Fruit fly (Drosophila melanogaster) whole organism, embryonic: ENCODE results near the gene dlt.

Experiments used
- ATbp ChIP-seq: fragments of 200-800 bp; sonication (Bioruptor generic); optimal IDR thresholded peaks from 2 replicates; lab custom pipeline; 2017; ENCODE audit warnings: missing biosample characterization, mild to moderate bottlenecking, missing genetic modification characterization, missing genetic modification reagents
- B-H1 ChIP-seq: fragments of 200-800 bp; sonication (Bioruptor generic); IDR thresholded peaks from 3 replicates; pipeline ENCODE4 v1.3.6; 2022; ENCODE audit warnings: missing biosample characterization, missing genetic modification characterization
- CG10654 ChIP-seq: fragments of 200-800 bp; sonication (Bioruptor generic); optimal IDR thresholded peaks from 2 replicates; lab custom pipeline; 2016; ENCODE audit warnings: missing biosample characterization, missing genetic modification characterization
- CG15011 ChIP-seq: fragments of 200-800 bp; sonication (Bioruptor generic); optimal IDR thresholded peaks from 3 replicates; lab custom pipeline; 2018; ENCODE audit warnings: missing biosample characterization, mild to moderate bottlenecking, missing genetic modification characterization
- CG1647 ChIP-seq: fragments of 200-800 bp; sonication (Bioruptor generic); optimal IDR thresholded peaks from 3 replicates; lab custom pipeline; 2016; ENCODE audit warnings: missing biosample characterization, missing genetic modification characterization
- CG17612 ChIP-seq: fragments of 200-800 bp; sonication (Bioruptor generic); IDR thresholded peaks from 2 replicates; pipeline ENCODE4 v1.3.6; 2022; ENCODE audit warnings: missing biosample characterization, missing genetic modification characterization
- CG18764 ChIP-seq: fragments of 200-800 bp; sonication (Bioruptor generic); optimal IDR thresholded peaks from 3 replicates; lab custom pipeline; 2016; ENCODE audit warnings: missing biosample characterization, missing genetic modification characterization
- CG2712 ChIP-seq: fragments of 200-800 bp; optimal IDR thresholded peaks from 3 replicates; lab custom pipeline; 2019; ENCODE audit warnings: missing biosample characterization, mild to moderate bottlenecking, missing genetic modification characterization, moderate library complexity
- CG2875 ChIP-seq: fragments of 200-800 bp; sonication (Bioruptor generic); optimal IDR thresholded peaks from 2 replicates; lab custom pipeline; 2017; ENCODE audit warnings: missing biosample characterization, mild to moderate bottlenecking, missing genetic modification characterization, missing genetic modification reagents
- CG31224 ChIP-seq: fragments of 200-800 bp; sonication (Bioruptor generic); IDR thresholded peaks from 2 replicates; pipeline ENCODE4 v1.3.6; 2022; ENCODE audit warnings: missing biosample characterization, missing genetic modification characterization
- CG31441 ChIP-seq: fragments of 200-800 bp; sonication (Bioruptor generic); IDR thresholded peaks from 2 replicates; pipeline ENCODE4 v1.3.6; 2022; ENCODE audit warnings: missing biosample characterization, missing genetic modification characterization
- CG33213 ChIP-seq: fragments of 200-800 bp; sonication (Bioruptor generic); optimal IDR thresholded peaks from 3 replicates; lab custom pipeline; 2016; ENCODE audit warnings: missing biosample characterization, missing genetic modification characterization
- CG4328 ChIP-seq: fragments of 200-800 bp; sonication (Bioruptor generic); optimal IDR thresholded peaks from 3 replicates; lab custom pipeline; 2017; ENCODE audit warnings: missing biosample characterization, missing genetic modification reagents, missing genetic modification characterization
- CG4360 ChIP-seq: fragments of 200-800 bp; sonication (Bioruptor generic); IDR thresholded peaks from 2 replicates; pipeline ENCODE4 v1.3.6; 2022; ENCODE audit warnings: missing biosample characterization, missing genetic modification characterization
- CG4424 ChIP-seq: fragments of 200-800 bp; sonication (Bioruptor generic); optimal IDR thresholded peaks from 3 replicates; lab custom pipeline; 2016; ENCODE audit warnings: missing biosample characterization, missing genetic modification characterization
- CG5180 ChIP-seq: fragments of 200-800 bp; sonication (Bioruptor generic); optimal IDR thresholded peaks from 3 replicates; lab custom pipeline; 2017; ENCODE audit warnings: missing biosample characterization, missing genetic modification characterization, mild to moderate bottlenecking, moderate library complexity, missing genetic modification reagents
- CG6683 ChIP-seq: fragments of 200-800 bp; sonication (Bioruptor generic); optimal IDR thresholded peaks from 2 replicates; lab custom pipeline; 2017; ENCODE audit warnings: missing biosample characterization, mild to moderate bottlenecking, missing genetic modification characterization, missing genetic modification reagents
- CG6791 ChIP-seq: fragments of 200-800 bp; sonication (Bioruptor generic); IDR thresholded peaks from 3 replicates; pipeline ENCODE4 v1.3.6; 2022; ENCODE audit warnings: missing biosample characterization, missing genetic modification characterization; ENCODE audit not compliant: partially characterized antibody
- CG8359 ChIP-seq: fragments of 200-800 bp; sonication (Bioruptor generic); optimal IDR thresholded peaks from 2 replicates; lab custom pipeline; 2017; ENCODE audit warnings: missing biosample characterization, mild to moderate bottlenecking, missing genetic modification characterization, borderline replicate concordance
- CrebB ChIP-seq: fragments of 200-800 bp; sonication (Bioruptor generic); optimal IDR thresholded peaks from 3 replicates; lab custom pipeline; 2018; ENCODE audit warnings: missing biosample characterization, mild to moderate bottlenecking, missing genetic modification characterization
- Hey ChIP-seq: fragments of 200-800 bp; sonication (Bioruptor generic); optimal IDR thresholded peaks from 3 replicates; lab custom pipeline; 2018; ENCODE audit warnings: missing biosample characterization, mild to moderate bottlenecking, missing genetic modification characterization
- HmgZ ChIP-seq: fragments of 200-800 bp; sonication (Bioruptor generic); optimal IDR thresholded peaks from 2 replicates; lab custom pipeline; 2018; ENCODE audit warnings: missing biosample characterization, mild to moderate bottlenecking, missing genetic modification characterization
- Hmr ChIP-seq: fragments of 200-800 bp; sonication (Bioruptor generic); optimal IDR thresholded peaks from 3 replicates; lab custom pipeline; 2017; ENCODE audit warnings: mild to moderate bottlenecking, missing biosample characterization, missing genetic modification reagents, missing genetic modification characterization
- Lpt ChIP-seq: fragments of >200 bp; optimal IDR thresholded peaks from 2 replicates; lab custom pipeline; 2018; ENCODE audit warnings: missing biosample characterization, missing genetic modification characterization
- Mrtf ChIP-seq: fragments of 200-800 bp; sonication (Bioruptor generic); IDR thresholded peaks from 3 replicates; pipeline ENCODE4 v1.3.6; 2022; ENCODE audit warnings: missing biosample characterization, missing genetic modification characterization
- Nf-YC ChIP-seq: fragments of 200-800 bp; optimal IDR thresholded peaks from 3 replicates; lab custom pipeline; 2019; ENCODE audit warnings: missing biosample characterization, mild to moderate bottlenecking, missing genetic modification characterization, moderate library complexity
- Optix ChIP-seq: fragments of 200-800 bp; sonication (Bioruptor generic); IDR thresholded peaks from 3 replicates; pipeline ENCODE4 v1.3.6; 2022; ENCODE audit warnings: missing biosample characterization, missing genetic modification characterization
- Scr ChIP-seq: fragments of 200-800 bp; sonication (Bioruptor generic); IDR thresholded peaks from 2 replicates; pipeline ENCODE4 v1.3.6; 2022; ENCODE audit warnings: missing biosample characterization, missing genetic modification characterization; ENCODE audit not compliant: partially characterized antibody
- Side ChIP-seq: fragments of 200-800 bp; sonication (Bioruptor generic); optimal IDR thresholded peaks from 2 replicates; lab custom pipeline; 2016; ENCODE audit warnings: missing biosample characterization, missing genetic modification characterization
- br ChIP-seq: fragments of >200 bp; optimal IDR thresholded peaks from 2 replicates; lab custom pipeline; 2017
- cad ChIP-seq: fragments of >200 bp; optimal IDR thresholded peaks from 2 replicates; lab custom pipeline; 2017; ENCODE audit warnings: missing biosample characterization, missing genetic modification characterization
- crol ChIP-seq: fragments of 200-800 bp; sonication (Bioruptor generic); IDR thresholded peaks from 2 replicates; pipeline ENCODE4 v1.3.6; 2022; ENCODE audit warnings: missing biosample characterization, missing genetic modification characterization
- cwo ChIP-seq: fragments of 200-800 bp; sonication (Bioruptor generic); optimal IDR thresholded peaks from 3 replicates; lab custom pipeline; 2017; ENCODE audit warnings: missing biosample characterization, missing genetic modification characterization, mild to moderate bottlenecking, moderate library complexity, missing genetic modification reagents
- dimm ChIP-seq: fragments of 200-800 bp; sonication (Bioruptor generic); IDR thresholded peaks from 2 replicates; pipeline ENCODE4 v1.3.6; 2022; ENCODE audit warnings: missing biosample characterization, missing genetic modification characterization
- disco-r ChIP-seq: fragments of 200-800 bp; sonication (Bioruptor generic); optimal IDR thresholded peaks from 2 replicates; lab custom pipeline; 2016; ENCODE audit warnings: missing biosample characterization, missing genetic modification characterization
- dmrt11E ChIP-seq: fragments of 200-800 bp; sonication (Bioruptor generic); optimal IDR thresholded peaks from 3 replicates; lab custom pipeline; 2018; ENCODE audit warnings: missing biosample characterization, mild to moderate bottlenecking, missing genetic modification characterization, moderate library complexity
- dmrt99B ChIP-seq: fragments of 200-800 bp; sonication (Bioruptor generic); optimal IDR thresholded peaks from 2 replicates; lab custom pipeline; 2018; ENCODE audit warnings: missing biosample characterization, mild to moderate bottlenecking, missing genetic modification characterization, moderate library complexity
- esg ChIP-seq: fragments of 200-800 bp; sonication (Bioruptor generic); conservative IDR thresholded peaks from 2 replicates; pipeline ENCODE4 v1.3.6; 2022; ENCODE audit warnings: missing biosample characterization, missing genetic modification characterization
- jing ChIP-seq: fragments of 200-800 bp; sonication (Bioruptor generic); optimal IDR thresholded peaks from 2 replicates; lab custom pipeline; 2018; ENCODE audit warnings: missing biosample characterization, mild to moderate bottlenecking, missing genetic modification characterization
- lab ChIP-seq: fragments of 200-800 bp; sonication (Bioruptor generic); optimal IDR thresholded peaks from 3 replicates; lab custom pipeline; 2017; ENCODE audit warnings: missing biosample characterization, missing genetic modification characterization, mild to moderate bottlenecking, moderate library complexity, missing genetic modification reagents
- luna ChIP-seq: fragments of 200-800 bp; sonication (Bioruptor generic); optimal IDR thresholded peaks from 2 replicates; lab custom pipeline; 2016; ENCODE audit warnings: missing biosample characterization, missing genetic modification characterization
- nerfin-2 ChIP-seq: fragments of 200-800 bp; sonication (Bioruptor generic); IDR thresholded peaks from 2 replicates; pipeline ENCODE4 v1.3.6; 2022; ENCODE audit warnings: missing biosample characterization, missing genetic modification characterization; ENCODE audit not compliant: partially characterized antibody
- nom ChIP-seq: fragments of 200-800 bp; sonication (Bioruptor generic); optimal IDR thresholded peaks from 2 replicates; lab custom pipeline; 2017; ENCODE audit warnings: missing biosample characterization, missing genetic modification characterization, mild to moderate bottlenecking, moderate library complexity, missing genetic modification reagents
- peb ChIP-seq: fragments of 200-800 bp; sonication (Bioruptor generic); IDR thresholded peaks from 2 replicates; pipeline ENCODE4 v1.3.6; 2022; ENCODE audit warnings: missing biosample characterization, missing genetic modification characterization
- pnt ChIP-seq: fragments of 200-800 bp; sonication (Bioruptor generic); optimal IDR thresholded peaks from 3 replicates; lab custom pipeline; 2016; ENCODE audit warnings: missing biosample characterization, missing genetic modification characterization
- sens-2 ChIP-seq: fragments of 200-800 bp; sonication (Bioruptor generic); IDR thresholded peaks from 2 replicates; pipeline ENCODE4 v1.3.6; 2022; ENCODE audit warnings: missing biosample characterization, missing genetic modification characterization
- slou ChIP-seq: fragments of 200-800 bp; sonication (Bioruptor generic); optimal IDR thresholded peaks from 3 replicates; lab custom pipeline; 2016; ENCODE audit warnings: missing biosample characterization, missing genetic modification characterization
- tap ChIP-seq: fragments of 200-800 bp; optimal IDR thresholded peaks from 3 replicates; lab custom pipeline; 2019; ENCODE audit warnings: missing biosample characterization, mild to moderate bottlenecking, missing genetic modification characterization, moderate library complexity
- zfh1 ChIP-seq: fragments of 200-800 bp; sonication (Bioruptor generic); IDR thresholded peaks from 3 replicates; pipeline ENCODE4 v1.3.6; 2022; ENCODE audit warnings: missing biosample characterization, missing genetic modification characterization

The dlt gene

DNA sequence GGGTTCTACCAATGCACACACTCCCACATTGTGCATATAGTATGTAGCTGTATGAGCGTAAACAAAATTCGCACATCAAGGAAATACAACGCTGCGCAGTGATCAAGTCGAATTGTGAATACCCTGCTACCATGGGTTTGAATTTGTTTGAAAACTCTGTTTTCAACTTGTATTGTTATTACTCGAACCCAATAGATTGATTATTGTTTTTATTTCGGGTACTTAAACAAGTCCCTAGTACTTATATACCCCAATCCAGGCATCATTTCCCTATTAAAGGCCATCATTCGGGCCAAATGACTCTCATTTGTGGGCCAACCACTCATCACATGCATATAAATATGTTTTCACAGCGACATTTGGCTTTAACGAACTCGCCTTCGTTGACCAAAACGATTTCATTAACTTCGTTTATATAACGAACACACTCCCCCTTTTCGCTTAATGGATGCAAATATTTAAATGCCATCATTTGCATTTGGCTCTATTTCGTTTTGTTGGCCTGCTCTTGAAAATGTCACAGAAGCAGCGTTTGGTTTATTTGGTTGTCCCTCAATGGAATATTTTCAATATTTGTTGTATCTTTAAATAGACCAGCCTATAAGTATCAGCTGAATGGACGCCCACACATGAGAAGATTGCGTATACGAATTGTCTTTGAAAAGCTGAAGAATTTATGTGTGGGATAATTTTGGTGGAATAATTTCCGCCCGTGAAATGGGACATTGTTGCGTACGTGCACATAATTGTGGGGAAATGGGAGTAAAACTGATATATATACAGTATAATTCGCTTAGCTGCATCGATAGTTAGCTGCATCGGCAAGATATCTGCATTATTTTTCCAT, 54.8 kb downstream of the dlt start (continued):
- TF ChIP-seq cad (GFP tag; lab: Kevin White, UChicago) (no peak), CG17612 (GFP tag; lab: Robert Waterston, UW) (0 out of 2 replicates have a peak, but pooled peaks have one; percentile 35), dmrt99B (tag; lab: Kevin White, UChicago) (peak; percentile 77), CG31441 (peak; percentile 59), CG10654 (GFP tag; lab: Kevin White, UChicago) (no peak), nerfin-2 (GFP tag; lab: Robert Waterston, UW) (no peak), pnt (GFP tag; lab: Kevin White, UChicago) (no peak), CG4424 (GFP tag; lab: Kevin White, UChicago) (peak; percentile 33), Lpt (no peak), zfh1 (GFP tag; lab: Robert Waterston, UW) (peak; percentile 62; the same call in 2 of the 3 replicates), cwo (GFP tag; lab: Kevin White, UChicago) (no peak), CG31224 (peak; percentile 67), CG8359 (GFP tag; lab: Kevin White, UChicago) (no peak), CG18764 (GFP tag; lab: Kevin White, UChicago) (no peak), CG1647 (GFP tag; lab: Kevin White, UChicago) (no peak), CG5180 (GFP tag; lab: Kevin White, UChicago) (no peak), lab (GFP tag; lab: Kevin White, UChicago) (no peak), CG6683 (GFP tag; lab: Kevin White, UChicago) (no peak), jing (peak; percentile 50), HmgZ (peak; percentile 45), sens-2 (0 out of 2 replicates have a peak, but pooled peaks have one; percentile 35), dmrt11E (tag; lab: Kevin White, UChicago) (no peak), nom (GFP tag; lab: Kevin White, UChicago) (no peak), Side (GFP tag; lab: Kevin White, UChicago) (peak; percentile 23), CG2712 (peak; percentile 35), Optix (GFP tag; lab: Robert Waterston, UW) (peak; percentile 70), CrebB (tag; lab: Kevin White, UChicago) (no peak), Nf-YC (tag; lab: Kevin White, UChicago) (peak; percentile 36), br (no peak), ATbp (GFP tag; lab: Kevin White, UChicago) (peak; percentile 26), Mrtf (peak; percentile 70; the same call in 2 of the 3 replicates), B-H1 (GFP tag; lab: Robert Waterston, UW) (peak; percentile 81), disco-r (GFP tag; lab: Kevin White, UChicago) (no peak), CG4360 (GFP tag; lab: Robert Waterston, UW) (no peak), luna (GFP tag; lab: Kevin White, UChicago) (no peak), Hey (tag; lab: Kevin White, UChicago) (no peak), CG4328 (GFP tag; lab: Kevin White, UChicago) (no peak), slou (GFP tag; lab: Kevin White, UChicago) (no peak), peb (GFP tag; lab: Robert Waterston, UW) (peak; percentile 48; the same call in 1 of the 2 replicates), dimm (peak; percentile 62; the same call in 1 of the 2 replicates), CG33213 (GFP tag; lab: Kevin White, UChicago) (no peak), CG2875 (GFP tag; lab: Kevin White, UChicago) (no peak), Hmr (GFP tag; lab: Kevin White, UChicago) (peak; percentile 29), CG15011 (GFP tag; lab: Kevin White, UChicago) (no peak), esg (GFP tag; lab: Robert Waterston, UW) (peak; percentile 75), CG6791 (GFP tag; lab: Robert Waterston, UW) (no peak), tap (tag; lab: Kevin White, UChicago) (peak; percentile 72), Scr (no peak), crol (no peak)
